Worm (Caenorhabditis elegans): ENCODE results near the gene T05G5.4.

ce11 chrIII:9747133-9747532, 1.6 kb upstream of the T05G5.4 start, which contains the start of the genes iff-1 and cdk-1:
- TF ChIP-seq pqm-1 (tag; optimal IDR thresholded peaks at IDR 0.05): no peak
- TF ChIP-seq nfya-1 (tag; optimal IDR thresholded peaks at IDR 0.05): peak; percentile 12
- TF ChIP-seq ceh-34 (tag; optimal IDR thresholded peaks at IDR 0.05): no peak
- TF ChIP-seq nhr-11 (tag; optimal IDR thresholded peaks at IDR 0.05): no peak
- TF ChIP-seq elt-2 (tag; optimal IDR thresholded peaks at IDR 0.05): no peak
- TF ChIP-seq fkh-6 (tag; optimal IDR thresholded peaks at IDR 0.05): no peak
- TF ChIP-seq T23F11.4 (GFP tag; optimal IDR thresholded peaks at IDR 0.05): no peak
- TF ChIP-seq pha-4 (tag; optimal IDR thresholded peaks at IDR 0.05): no peak
- no peak for TF ChIP-seq ceh-14 (tag; optimal IDR thresholded peaks at IDR 0.05)
- TF ChIP-seq unc-86 (tag; optimal IDR thresholded peaks at IDR 0.05): no peak
- TF ChIP-seq ama-1 (optimal IDR thresholded peaks at IDR 0.05): no peak
- no peak for TF ChIP-seq madf-2 (tag; optimal IDR thresholded peaks at IDR 0.05)
